Worm (Caenorhabditis elegans) whole organism, L1 larva: ENCODE measurements around the gene C16C10.2.
A peak's percentile ranks its signal among the peaks of the same experiment; 100 is the strongest.

ENCODE experiments used
- C04F5.9 ChIP-seq: sonication (generic microtip); optimal IDR thresholded peaks from 2 replicates; lab custom pipeline; 2016; ENCODE audit warnings: missing genetic modification characterization, missing compliant biosample characterization
- C34B4.2 ChIP-seq: sonication (generic microtip); optimal IDR thresholded peaks from 2 replicates; lab custom pipeline; 2017; ENCODE audit warnings: mild to moderate bottlenecking, missing genetic modification characterization, missing compliant biosample characterization
- Y116A8C.19 ChIP-seq: sonication (generic microtip); optimal IDR thresholded peaks from 2 replicates; lab custom pipeline; 2016; ENCODE audit warnings: missing compliant biosample characterization, missing genetic modification characterization, borderline replicate concordance
- aha-1 ChIP-seq: fragments of 150-350 bp; optimal IDR thresholded peaks from 2 replicates; lab custom pipeline; 2014; ENCODE audit warnings: missing biosample characterization, missing genetic modification characterization
- alr-1 ChIP-seq: fragments of 200-800 bp; sonication (Bioruptor generic); optimal IDR thresholded peaks from 2 replicates; lab custom pipeline; 2018; ENCODE audit warnings: borderline replicate concordance, mild to moderate bottlenecking, missing genetic modification characterization, missing compliant biosample characterization
- ama-1 ChIP-seq: fragments of 150-350 bp; optimal IDR thresholded peaks from 2 replicates; lab custom pipeline; 2014
- ceh-63 ChIP-seq: fragments of 200-800 bp; sonication (Bioruptor generic); optimal IDR thresholded peaks from 2 replicates; lab custom pipeline; 2018; ENCODE audit warnings: mild to moderate bottlenecking, missing genetic modification characterization, missing compliant biosample characterization
- ceh-8 ChIP-seq: fragments of 200-800 bp; sonication (Bioruptor generic); optimal IDR thresholded peaks from 2 replicates; lab custom pipeline; 2018; ENCODE audit warnings: mild to moderate bottlenecking, missing genetic modification characterization, moderate library complexity, missing compliant biosample characterization
- ceh-82 ChIP-seq, 3 experiments: fragments of 150-350 bp in 1 of 3; sonication (generic microtip) in 2 of 3; optimal IDR thresholded peaks; 2 replicates each; lab custom pipeline; 2014 to 2017; ENCODE audit warnings: missing biosample characterization in 3 of 3, missing genetic modification characterization in 3 of 3
- ceh-88 ChIP-seq: fragments of 200-800 bp; sonication (Bioruptor generic); IDR thresholded peaks from 2 replicates; pipeline ENCODE4 v1.3.6; 2022; ENCODE audit warnings: missing genetic modification characterization, missing compliant biosample characterization
- ceh-90 ChIP-seq: sonication (generic microtip); optimal IDR thresholded peaks from 2 replicates; lab custom pipeline; 2016; ENCODE audit warnings: missing genetic modification characterization, missing compliant biosample characterization
- ces-1 ChIP-seq: fragments of 150-350 bp; optimal IDR thresholded peaks from 2 replicates; lab custom pipeline; 2014; ENCODE audit warnings: missing biosample characterization, missing genetic modification reagents, missing genetic modification characterization
- dsc-1 ChIP-seq: sonication (generic microtip); optimal IDR thresholded peaks from 2 replicates; lab custom pipeline; 2016; ENCODE audit warnings: mild to moderate bottlenecking, missing genetic modification characterization, missing compliant biosample characterization
- efl-3 ChIP-seq: fragments of 200-800 bp; sonication (Bioruptor generic); optimal IDR thresholded peaks from 2 replicates; lab custom pipeline; 2018; ENCODE audit warnings: mild to moderate bottlenecking, missing genetic modification characterization, missing compliant biosample characterization
- egl-13 ChIP-seq: sonication (generic microtip); optimal IDR thresholded peaks from 2 replicates; lab custom pipeline; 2016; ENCODE audit warnings: missing genotype, missing genetic modification reagents, missing genetic modification characterization, missing compliant biosample characterization
- egl-27 ChIP-seq, 2 experiments: fragments of 150-350 bp in 1 of 2; sonication (generic microtip); optimal IDR thresholded peaks; 3 replicates each; lab custom pipeline; 2017 to 2018; ENCODE audit warnings: missing biosample characterization in 2 of 2, missing genetic modification characterization in 2 of 2, missing genetic modification reagents in 2 of 2
- fkh-10 ChIP-seq: sonication (generic microtip); optimal IDR thresholded peaks from 2 replicates; lab custom pipeline; 2017; ENCODE audit warnings: missing biosample characterization, missing genetic modification reagents, missing genetic modification characterization
- fkh-8 ChIP-seq: sonication (generic microtip); optimal IDR thresholded peaks from 2 replicates; lab custom pipeline; 2016; ENCODE audit warnings: mild to moderate bottlenecking, missing genetic modification characterization, missing compliant biosample characterization
- fos-1 ChIP-seq: fragments of 150-350 bp; optimal IDR thresholded peaks from 2 replicates; lab custom pipeline; 2014; ENCODE audit warnings: missing biosample characterization, missing genetic modification characterization
- grh-1 ChIP-seq: fragments of 200-800 bp; sonication (Bioruptor generic); IDR thresholded peaks from 2 replicates; pipeline ENCODE4 v1.3.6; 2022; ENCODE audit warnings: missing genetic modification reagents, missing genetic modification characterization, missing compliant biosample characterization
- hlh-4 ChIP-seq: sonication (generic microtip); optimal IDR thresholded peaks from 2 replicates; lab custom pipeline; 2016; ENCODE audit warnings: mild to moderate bottlenecking, missing genetic modification characterization, missing compliant biosample characterization
- hpl-2 ChIP-seq: fragments of 150-350 bp; optimal IDR thresholded peaks from 2 replicates; lab custom pipeline; 2014; ENCODE audit warnings: missing biosample characterization, missing genetic modification reagents, missing genetic modification characterization
- isw-1 ChIP-seq: fragments of 200-800 bp; sonication (Bioruptor generic); IDR thresholded peaks from 2 replicates; pipeline ENCODE4 v1.3.6; 2022; ENCODE audit warnings: missing genetic modification characterization, missing compliant biosample characterization
- jun-1 ChIP-seq: fragments of 150-350 bp; optimal IDR thresholded peaks from 2 replicates; lab custom pipeline; 2014; ENCODE audit warnings: missing biosample characterization, missing genetic modification reagents, missing genetic modification characterization
- lin-13 ChIP-seq: fragments of 150-350 bp; optimal IDR thresholded peaks from 2 replicates; lab custom pipeline; 2014; ENCODE audit warnings: missing biosample characterization, missing genetic modification reagents, missing genetic modification characterization
- lin-15B ChIP-seq: fragments of 150-350 bp; sonication (generic microtip); optimal IDR thresholded peaks from 3 replicates; lab custom pipeline; 2014; ENCODE audit warnings: missing biosample characterization, missing genetic modification characterization
- lin-39 ChIP-seq: fragments of 150-350 bp; optimal IDR thresholded peaks from 2 replicates; lab custom pipeline; 2014; ENCODE audit warnings: missing biosample characterization, missing genetic modification reagents, missing genetic modification characterization
- lir-3 ChIP-seq: sonication (generic microtip); optimal IDR thresholded peaks from 2 replicates; lab custom pipeline; 2016; ENCODE audit warnings: mild to moderate bottlenecking, missing genetic modification characterization, moderate library complexity, missing compliant biosample characterization; ENCODE audit not compliant: poor library complexity
- lsy-2 ChIP-seq, 2 experiments: fragments of 150-350 bp; optimal IDR thresholded peaks; 2 replicates each; lab custom pipeline; 2014; ENCODE audit warnings: missing biosample characterization in 2 of 2, missing genetic modification characterization in 2 of 2
- mdl-1 ChIP-seq, 2 experiments: fragments of 150-350 bp; optimal IDR thresholded peaks; 2 replicates each; lab custom pipeline; 2014 to 2017; ENCODE audit warnings: missing biosample characterization in 2 of 2, missing genetic modification characterization in 2 of 2, inconsistent platforms in 1 of 2
- mef-2 ChIP-seq: fragments of 150-350 bp; optimal IDR thresholded peaks from 2 replicates; lab custom pipeline; 2014; ENCODE audit warnings: missing biosample characterization, missing genetic modification characterization
- nhr-12 ChIP-seq: sonication (generic microtip); optimal IDR thresholded peaks from 2 replicates; lab custom pipeline; 2017; ENCODE audit warnings: missing biosample characterization, missing genetic modification characterization
- nhr-20 ChIP-seq: sonication (generic microtip); optimal IDR thresholded peaks from 2 replicates; lab custom pipeline; 2016; ENCODE audit warnings: mild to moderate bottlenecking, missing genetic modification characterization, missing compliant biosample characterization
- nhr-237 ChIP-seq: fragments of 150-350 bp; optimal IDR thresholded peaks from 2 replicates; lab custom pipeline; 2014; ENCODE audit warnings: missing biosample characterization, missing genetic modification characterization
- nhr-47 ChIP-seq: sonication (generic microtip); optimal IDR thresholded peaks from 2 replicates; lab custom pipeline; 2016; ENCODE audit warnings: mild to moderate bottlenecking, missing genetic modification characterization, moderate library complexity, missing compliant biosample characterization
- nhr-71 ChIP-seq: sonication (generic microtip); optimal IDR thresholded peaks from 2 replicates; lab custom pipeline; 2016; ENCODE audit warnings: mild to moderate bottlenecking, missing genetic modification characterization, moderate library complexity, missing compliant biosample characterization
- nhr-76 ChIP-seq: sonication (generic microtip); optimal IDR thresholded peaks from 2 replicates; lab custom pipeline; 2017; ENCODE audit warnings: missing biosample characterization, missing genetic modification characterization
- pag-3 ChIP-seq: sonication (generic microtip); optimal IDR thresholded peaks from 2 replicates; lab custom pipeline; 2017; ENCODE audit warnings: missing genetic modification characterization, mild to moderate bottlenecking, missing compliant biosample characterization, antibody characterized with exemption, borderline replicate concordance; ENCODE audit not compliant: insufficient read depth
- pax-3 ChIP-seq: fragments of 200-800 bp; sonication (Bioruptor generic); optimal IDR thresholded peaks from 2 replicates; lab custom pipeline; 2018; ENCODE audit warnings: mild to moderate bottlenecking, missing genetic modification characterization, moderate library complexity, missing compliant biosample characterization
- rnt-1 ChIP-seq: sonication (generic microtip); optimal IDR thresholded peaks from 2 replicates; lab custom pipeline; 2016; ENCODE audit warnings: mild to moderate bottlenecking, missing genetic modification characterization, moderate library complexity, missing compliant biosample characterization
- skn-1 ChIP-seq: fragments of 150-350 bp; optimal IDR thresholded peaks from 2 replicates; lab custom pipeline; 2014; ENCODE audit warnings: missing biosample characterization, missing genetic modification characterization
- snpc-4 ChIP-seq: fragments of 150-350 bp; optimal IDR thresholded peaks from 2 replicates; lab custom pipeline; 2014; ENCODE audit warnings: missing biosample characterization, missing genetic modification characterization
- snu-23 ChIP-seq: sonication (generic microtip); optimal IDR thresholded peaks from 2 replicates; lab custom pipeline; 2016; ENCODE audit warnings: missing genetic modification characterization, missing compliant biosample characterization
- sup-37 ChIP-seq: fragments of 200-800 bp; sonication (Bioruptor generic); optimal IDR thresholded peaks from 2 replicates; lab custom pipeline; 2018; ENCODE audit warnings: mild to moderate bottlenecking, missing genetic modification characterization, missing compliant biosample characterization
- swsn-7 ChIP-seq: sonication (generic microtip); optimal IDR thresholded peaks from 2 replicates; lab custom pipeline; 2016; ENCODE audit warnings: missing genetic modification characterization, missing compliant biosample characterization
- tlp-1 ChIP-seq: fragments of 150-350 bp; optimal IDR thresholded peaks from 2 replicates; lab custom pipeline; 2014; ENCODE audit warnings: missing biosample characterization, missing genetic modification characterization
- unc-130 ChIP-seq: fragments of 150-350 bp; optimal IDR thresholded peaks from 2 replicates; lab custom pipeline; 2017; ENCODE audit warnings: missing biosample characterization, missing genetic modification characterization, inconsistent platforms
- unc-62 ChIP-seq: fragments of 150-350 bp; optimal IDR thresholded peaks from 2 replicates; lab custom pipeline; 2014; ENCODE audit warnings: missing biosample characterization, missing genetic modification reagents, missing genetic modification characterization
- unc-86 ChIP-seq: sonication (generic microtip); optimal IDR thresholded peaks from 2 replicates; lab custom pipeline; 2016; ENCODE audit warnings: missing genetic modification characterization, missing compliant biosample characterization
- vab-15 ChIP-seq: sonication (generic microtip); optimal IDR thresholded peaks from 2 replicates; lab custom pipeline; 2017; ENCODE audit warnings: missing genotype, mild to moderate bottlenecking, missing genetic modification characterization, missing compliant biosample characterization
- zag-1 ChIP-seq: fragments of 150-350 bp; optimal IDR thresholded peaks from 2 replicates; lab custom pipeline; 2014; ENCODE audit warnings: missing biosample characterization, missing genetic modification characterization
- zip-4 ChIP-seq: fragments of 200-800 bp; sonication (Bioruptor generic); optimal IDR thresholded peaks from 2 replicates; lab custom pipeline; 2018; ENCODE audit warnings: mild to moderate bottlenecking, missing genetic modification characterization, moderate library complexity, missing compliant biosample characterization
- ztf-4 ChIP-seq: fragments of 150-350 bp; optimal IDR thresholded peaks from 2 replicates; lab custom pipeline; 2014; ENCODE audit warnings: missing biosample characterization, missing genetic modification characterization

C16C10.2 gene

ce11 chrIII:4223668-4224127 is 45.2 kb upstream of the C16C10.2 start (continued):
- TF ChIP-seq lsy-2 (tag; optimal IDR thresholded peaks at IDR 0.05; lab: Kevin White, UChicago) (peak; percentile 79 to 90), unc-62 (GFP tag; lab: Kevin White, UChicago) (peak; percentile 32), fkh-10 (GFP tag; lab: Kevin White, UChicago) (peak; percentile 83), egl-13 (tag; lab: Kevin White, UChicago) (peak; percentile 89), hlh-4 (tag; lab: Kevin White, UChicago) (no peak), ceh-88 (peak; percentile 50; the same call in 1 of the 2 replicates), nhr-76 (tag; lab: Kevin White, UChicago) (no peak), unc-86 (tag; lab: Kevin White, UChicago) (peak; percentile 87), lin-39 (tag; lab: Kevin White, UChicago) (peak; percentile 38), pag-3 (tag; lab: Kevin White, UChicago) (peak; percentile 64), lin-15B (tag; lab: Kevin White, UChicago) (peak; percentile 39), mdl-1 (tag; optimal IDR thresholded peaks at IDR 0.05; lab: Kevin White, UChicago) (peak in 1 of 2 experiments; percentile 89), swsn-7 (peak; percentile 88), ceh-63 (GFP tag; lab: Kevin White, UChicago) (no peak), nhr-47 (tag; lab: Kevin White, UChicago) (peak; percentile 86), Y116A8C.19 (tag; lab: Kevin White, UChicago) (no peak), C34B4.2 (tag; lab: Kevin White, UChicago) (no peak), C04F5.9 (tag; lab: Kevin White, UChicago) (no peak), fkh-8 (tag; lab: Kevin White, UChicago) (peak; percentile 95), ztf-4 (tag; lab: Kevin White, UChicago) (peak; percentile 61), snu-23 (GFP tag; lab: Kevin White, UChicago) (peak; percentile 95), pax-3 (tag; lab: Kevin White, UChicago) (peak; percentile 61), fos-1 (tag; lab: Kevin White, UChicago) (peak; percentile 86), lin-13 (GFP tag; lab: Kevin White, UChicago) (peak; percentile 62), grh-1 (GFP tag; lab: Robert Waterston, UW) (no peak), alr-1 (no peak), snpc-4 (tag; lab: Kevin White, UChicago) (peak; percentile 72), isw-1 (GFP tag; lab: Robert Waterston, UW) (peak; percentile 66), nhr-20 (peak; percentile 90), vab-15 (tag; lab: Kevin White, UChicago) (no peak), egl-27 (tag; optimal IDR thresholded peaks at IDR 0.05; lab: Kevin White, UChicago) (peak; percentile 29 to 84), hpl-2 (GFP tag; lab: Kevin White, UChicago) (no peak), lir-3 (tag; lab: Kevin White, UChicago) (peak; percentile 45), ces-1 (GFP tag; lab: Kevin White, UChicago) (no peak), ceh-90 (tag; lab: Kevin White, UChicago) (no peak), unc-130 (tag; lab: Kevin White, UChicago) (peak; percentile 72), aha-1 (tag; lab: Kevin White, UChicago) (no peak), dsc-1 (tag; lab: Kevin White, UChicago) (peak; percentile 95), sup-37 (GFP tag; lab: Kevin White, UChicago) (peak; percentile 37), ceh-82 (tag; optimal IDR thresholded peaks at IDR 0.05; lab: Kevin White, UChicago) (peak; percentile 51 to 85 (median 70)), tlp-1 (tag; lab: Kevin White, UChicago) (no peak), rnt-1 (tag; lab: Kevin White, UChicago) (peak; percentile 79), nhr-12 (tag; lab: Kevin White, UChicago) (no peak), skn-1 (tag; lab: Kevin White, UChicago) (peak; percentile 73), zag-1 (tag; lab: Kevin White, UChicago) (peak; percentile 41), ama-1 (lab: Kevin White, UChicago) (no peak), nhr-71 (tag; lab: Kevin White, UChicago) (peak; percentile 96), nhr-237 (tag; lab: Kevin White, UChicago) (peak; percentile 69), zip-4 (GFP tag; lab: Kevin White, UChicago) (no peak), efl-3 (GFP tag; lab: Kevin White, UChicago) (no peak), jun-1 (tag; lab: Kevin White, UChicago) (peak; percentile 91), mef-2 (tag; lab: Kevin White, UChicago) (peak; percentile 72), ceh-8 (GFP tag; lab: Kevin White, UChicago) (peak; percentile 24)
